Worm (Caenorhabditis elegans) whole organism, young adult: Measurements from ENCODE around the gene F02H6.2.

Source experiments
- C06A6.2 ChIP-seq: fragments of 200-800 bp; sonication (Bioruptor generic); conservative IDR thresholded peaks from 2 replicates; pipeline ENCODE4 v1.3.6; 2022; ENCODE audit warnings: missing genetic modification characterization, missing compliant biosample characterization
- F22D6.2 ChIP-seq: sonication (generic microtip); optimal IDR thresholded peaks from 2 replicates; lab custom pipeline; 2016; ENCODE audit warnings: mild to moderate bottlenecking, missing genetic modification characterization, missing compliant biosample characterization
- F57A8.1 ChIP-seq: fragments of 200-800 bp; sonication (Bioruptor generic); optimal IDR thresholded peaks from 2 replicates; lab custom pipeline; 2018; ENCODE audit warnings: mild to moderate bottlenecking, missing genetic modification characterization, moderate library complexity, missing compliant biosample characterization
- T26A5.8 ChIP-seq: sonication (generic microtip); optimal IDR thresholded peaks from 2 replicates; lab custom pipeline; 2016; ENCODE audit warnings: missing genetic modification characterization, missing compliant biosample characterization
- ZK185.1 ChIP-seq: sonication (generic microtip); optimal IDR thresholded peaks from 2 replicates; lab custom pipeline; 2016; ENCODE audit warnings: mild to moderate bottlenecking, missing genetic modification characterization, missing compliant biosample characterization; ENCODE audit not compliant: poor library complexity, severe bottlenecking
- aptf-2 ChIP-seq: fragments of 200-800 bp; sonication (Bioruptor generic); conservative IDR thresholded peaks from 2 replicates; pipeline ENCODE4 v1.3.6; 2022; ENCODE audit warnings: missing genetic modification reagents, missing genetic modification characterization, missing compliant biosample characterization
- attf-6 ChIP-seq: fragments of 200-800 bp; sonication (Bioruptor generic); IDR thresholded peaks from 2 replicates; pipeline ENCODE4 v1.3.6; 2022; ENCODE audit warnings: missing genetic modification reagents, missing genetic modification characterization, missing compliant biosample characterization
- bed-1 ChIP-seq: fragments of 200-800 bp; sonication (Bioruptor generic); IDR thresholded peaks from 2 replicates; pipeline ENCODE4 v1.3.6; 2022; ENCODE audit warnings: missing genetic modification reagents, missing genetic modification characterization, missing compliant biosample characterization
- bed-2 ChIP-seq: fragments of 200-800 bp; sonication (Bioruptor generic); IDR thresholded peaks from 2 replicates; pipeline ENCODE4 v1.3.6; 2022; ENCODE audit warnings: missing genetic modification reagents, missing genetic modification characterization, missing compliant biosample characterization
- cebp-2 ChIP-seq: fragments of 200-800 bp; sonication (Bioruptor generic); IDR thresholded peaks from 2 replicates; pipeline ENCODE4 v1.3.6; 2022; ENCODE audit warnings: missing genetic modification characterization, missing compliant biosample characterization
- ceh-27 ChIP-seq: fragments of 200-800 bp; sonication (Bioruptor generic); optimal IDR thresholded peaks from 2 replicates; lab custom pipeline; 2018; ENCODE audit warnings: mild to moderate bottlenecking, missing genetic modification characterization, moderate library complexity, missing compliant biosample characterization
- ceh-40 ChIP-seq: fragments of 200-800 bp; sonication (Bioruptor generic); IDR thresholded peaks from 2 replicates; pipeline ENCODE4 v1.3.6; 2022; ENCODE audit warnings: missing genetic modification characterization, missing compliant biosample characterization
- ceh-58 ChIP-seq: fragments of 200-800 bp; sonication (Bioruptor generic); IDR thresholded peaks from 2 replicates; pipeline ENCODE4 v1.3.6; 2022; ENCODE audit warnings: missing genetic modification characterization, missing compliant biosample characterization
- chd-7 ChIP-seq: sonication (generic microtip); optimal IDR thresholded peaks from 2 replicates; lab custom pipeline; 2016; ENCODE audit warnings: mild to moderate bottlenecking, missing genetic modification characterization, moderate library complexity, missing compliant biosample characterization
- dpl-1 ChIP-seq: fragments of 150-350 bp; optimal IDR thresholded peaks from 2 replicates; lab custom pipeline; 2014; ENCODE audit warnings: missing biosample characterization, missing genetic modification reagents, missing genetic modification characterization
- egl-18 ChIP-seq: fragments of 200-800 bp; sonication (Bioruptor generic); IDR thresholded peaks from 2 replicates; pipeline ENCODE4 v1.3.6; 2022; ENCODE audit warnings: missing genetic modification reagents, missing genetic modification characterization, missing compliant biosample characterization
- ekl-4 ChIP-seq: fragments of 200-800 bp; sonication (Bioruptor generic); IDR thresholded peaks from 2 replicates; pipeline ENCODE4 v1.3.6; 2022; ENCODE audit warnings: missing genetic modification reagents, missing genetic modification characterization, missing compliant biosample characterization
- gei-17 ChIP-seq: fragments of 200-800 bp; sonication (Bioruptor generic); optimal IDR thresholded peaks from 2 replicates; lab custom pipeline; 2018; ENCODE audit warnings: mild to moderate bottlenecking, missing genetic modification characterization, missing compliant biosample characterization
- hlh-12 ChIP-seq: sonication (generic microtip); optimal IDR thresholded peaks from 2 replicates; lab custom pipeline; 2016; ENCODE audit warnings: missing genetic modification characterization, missing compliant biosample characterization
- hrde-1 ChIP-seq: sonication (generic microtip); optimal IDR thresholded peaks from 2 replicates; lab custom pipeline; 2016; ENCODE audit warnings: missing genetic modification characterization, mild to moderate bottlenecking, missing compliant biosample characterization, moderate library complexity, missing genotype, missing genetic modification reagents, borderline replicate concordance
- hsf-1 ChIP-seq: fragments of 200-800 bp; sonication (Bioruptor generic); IDR thresholded peaks from 2 replicates; pipeline ENCODE4 v1.3.6; 2022; ENCODE audit warnings: missing genetic modification reagents, missing genetic modification characterization, missing compliant biosample characterization
- lag-1 ChIP-seq: fragments of 200-800 bp; sonication (Bioruptor generic); IDR thresholded peaks from 2 replicates; pipeline ENCODE4 v1.3.6; 2022; ENCODE audit warnings: missing genetic modification reagents, missing genetic modification characterization, missing compliant biosample characterization
- let-526 ChIP-seq: fragments of 200-800 bp; sonication (Bioruptor generic); IDR thresholded peaks from 2 replicates; pipeline ENCODE4 v1.3.6; 2022; ENCODE audit warnings: missing genetic modification reagents, missing genetic modification characterization, missing compliant biosample characterization
- lin-26 ChIP-seq: fragments of 200-800 bp; sonication (Bioruptor generic); IDR thresholded peaks from 2 replicates; pipeline ENCODE4 v1.3.6; 2022; ENCODE audit warnings: missing genetic modification reagents, missing genetic modification characterization, missing compliant biosample characterization
- lin-35 ChIP-seq, 3 experiments: fragments of 150-350 bp in 2 of 3; sonication (generic microtip) in 1 of 3; optimal IDR thresholded peaks; 2 replicates each; lab custom pipeline; 2014 to 2018; ENCODE audit warnings: missing biosample characterization in 3 of 3, missing genetic modification characterization in 3 of 3, missing genetic modification reagents in 3 of 3
- lir-1 ChIP-seq: fragments of 200-800 bp; sonication (Bioruptor generic); conservative IDR thresholded peaks from 2 replicates; pipeline ENCODE4 v1.3.6; 2022; ENCODE audit warnings: missing genetic modification reagents, missing genetic modification characterization, missing compliant biosample characterization
- mcd-1 ChIP-seq: fragments of 200-800 bp; sonication (Bioruptor generic); IDR thresholded peaks from 2 replicates; pipeline ENCODE4 v1.3.6; 2022; ENCODE audit warnings: missing genetic modification reagents, missing genetic modification characterization, missing compliant biosample characterization
- mes-4 ChIP-seq: sonication (generic microtip); optimal IDR thresholded peaks from 2 replicates; lab custom pipeline; 2016; ENCODE audit warnings: missing genotype, missing genetic modification characterization, missing compliant biosample characterization
- mxl-1 ChIP-seq: sonication (generic microtip); optimal IDR thresholded peaks from 2 replicates; lab custom pipeline; 2016; ENCODE audit warnings: missing genetic modification characterization, missing compliant biosample characterization
- nfya-2 ChIP-seq: fragments of 200-800 bp; sonication (Bioruptor generic); IDR thresholded peaks from 2 replicates; pipeline ENCODE4 v1.3.6; 2022; ENCODE audit warnings: missing genetic modification reagents, missing genetic modification characterization, missing compliant biosample characterization
- pha-4 ChIP-seq: fragments of 150-350 bp; sonication (generic microtip); optimal IDR thresholded peaks from 2 replicates; lab custom pipeline; 2014; ENCODE audit warnings: missing biosample characterization, missing genetic modification reagents, missing genetic modification characterization
- rcor-1 ChIP-seq: fragments of 200-800 bp; sonication (Bioruptor generic); IDR thresholded peaks from 2 replicates; pipeline ENCODE4 v1.3.6; 2022; ENCODE audit warnings: missing genetic modification reagents, missing genetic modification characterization, missing compliant biosample characterization
- rpc-1 ChIP-seq, 2 experiments: fragments of 150-350 bp in 1 of 2; sonication (generic microtip) in 1 of 2; optimal IDR thresholded peaks; 2 replicates each; lab custom pipeline; 2014 to 2018; ENCODE audit warnings: missing biosample characterization in 1 of 2, missing genetic modification characterization in 1 of 2, missing genetic modification reagents in 1 of 2, missing genotype in 1 of 2
- sdz-38 ChIP-seq: sonication (generic microtip); optimal IDR thresholded peaks from 2 replicates; lab custom pipeline; 2016; ENCODE audit warnings: missing genotype, missing genetic modification characterization, missing compliant biosample characterization
- sea-2 ChIP-seq: fragments of 200-800 bp; sonication (Bioruptor generic); IDR thresholded peaks from 2 replicates; pipeline ENCODE4 v1.3.6; 2022; ENCODE audit warnings: missing genetic modification characterization, missing compliant biosample characterization
- snpc-4 ChIP-seq, 5 experiments: fragments of 150-350 bp in 1 of 5; sonication (generic microtip) in 4 of 5; optimal IDR thresholded peaks; 2 replicates each; lab custom pipeline; 2014 to 2018; ENCODE audit warnings: missing genetic modification characterization in 5 of 5, missing biosample characterization in 3 of 5, antibody characterized with exemption in 2 of 5, mild to moderate bottlenecking in 2 of 5, missing compliant biosample characterization in 2 of 5, missing genotype in 2 of 5, moderate library complexity in 2 of 5, missing genetic modification reagents in 1 of 5
- unc-130 ChIP-seq: sonication (generic microtip); optimal IDR thresholded peaks from 2 replicates; lab custom pipeline; 2016; ENCODE audit warnings: missing genetic modification reagents, missing genetic modification characterization, missing compliant biosample characterization
- unc-62 ChIP-seq: fragments of 150-350 bp; optimal IDR thresholded peaks from 2 replicates; lab custom pipeline; 2014; ENCODE audit warnings: missing biosample characterization, missing genetic modification reagents, missing genetic modification characterization
- zim-3 ChIP-seq: sonication (generic microtip); optimal IDR thresholded peaks from 2 replicates; lab custom pipeline; 2017; ENCODE audit warnings: mild to moderate bottlenecking, missing genetic modification characterization, moderate library complexity, missing compliant biosample characterization
- ztf-28 ChIP-seq: fragments of 200-800 bp; sonication (Bioruptor generic); IDR thresholded peaks from 2 replicates; pipeline ENCODE4 v1.3.6; 2022; ENCODE audit warnings: missing genetic modification reagents, missing genetic modification characterization, missing compliant biosample characterization

Gene F02H6.2

DNA sequence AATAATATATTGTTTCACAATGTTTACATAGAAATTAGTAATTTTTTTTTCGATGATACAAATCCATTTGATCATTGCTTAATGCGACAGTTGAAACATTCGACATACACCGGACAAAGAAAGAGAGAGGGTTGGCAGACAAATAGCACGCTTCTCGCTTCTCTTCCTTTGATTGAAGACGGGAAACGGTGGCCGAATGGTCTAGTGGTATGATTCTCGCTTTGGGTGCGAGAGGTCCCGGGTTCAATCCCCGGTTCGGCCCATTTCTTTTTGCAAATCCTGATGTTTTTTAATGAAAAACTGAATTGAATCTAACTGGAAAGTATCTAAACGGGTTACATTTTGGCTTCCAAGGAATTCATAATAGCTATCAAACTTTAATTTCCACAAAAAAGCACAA lies 28.6 kb downstream of the F02H6.2 start (continued):
- TF ChIP-seq ceh-27 (GFP tag; lab: Kevin White, UChicago) (no peak), ekl-4 (GFP tag; lab: Robert Waterston, UW) (peak; percentile 74), mxl-1 (tag; lab: Kevin White, UChicago) (peak; percentile 91), aptf-2 (GFP tag; lab: Robert Waterston, UW) (no peak), dpl-1 (no peak), let-526 (GFP tag; lab: Robert Waterston, UW) (0 out of 2 replicates have a peak, but pooled peaks have one; percentile 46), bed-2 (GFP tag; lab: Robert Waterston, UW) (0 out of 2 replicates have a peak, but pooled peaks have one; percentile 40), nfya-2 (GFP tag; lab: Robert Waterston, UW) (no peak), lin-26 (GFP tag; lab: Robert Waterston, UW) (peak; percentile 97), T26A5.8 (no peak), ztf-28 (0 out of 2 replicates have a peak, but pooled peaks have one; percentile 61), hlh-12 (peak; percentile 14), bed-1 (GFP tag; lab: Robert Waterston, UW) (no peak), mes-4 (tag; lab: Kevin White, UChicago) (peak; percentile 45), gei-17 (GFP tag; lab: Kevin White, UChicago) (no peak), mcd-1 (no peak; the same call in none of the 2 replicates), hsf-1 (GFP tag; lab: Robert Waterston, UW) (peak; percentile 64; the same call in 1 of the 2 replicates), cebp-2 (GFP tag; lab: Robert Waterston, UW) (peak; percentile 94), sdz-38 (tag; lab: Kevin White, UChicago) (no peak), zim-3 (tag; lab: Kevin White, UChicago) (peak; percentile 4), chd-7 (tag; lab: Kevin White, UChicago) (peak; percentile 24), pha-4 (tag; lab: Kevin White, UChicago) (no peak), egl-18 (GFP tag; lab: Robert Waterston, UW) (no peak), lag-1 (GFP tag; lab: Robert Waterston, UW) (no peak), F57A8.1 (GFP tag; lab: Kevin White, UChicago) (peak; percentile 71), C06A6.2 (0 out of 2 replicates have a peak, but pooled peaks have one; percentile 28), unc-130 (GFP tag; lab: Kevin White, UChicago) (no peak), hrde-1 (tag; lab: Kevin White, UChicago) (no peak), lin-35 (GFP tag; optimal IDR thresholded peaks at IDR 0.05; lab: Kevin White, UChicago) (peak in 1 of 3 experiments; percentile 53), ZK185.1 (tag; lab: Kevin White, UChicago) (peak; percentile 42), unc-62 (GFP tag; lab: Kevin White, UChicago) (no peak), ceh-58 (GFP tag; lab: Robert Waterston, UW) (0 out of 2 replicates have a peak, but pooled peaks have one; percentile 66), lir-1 (GFP tag; lab: Robert Waterston, UW) (no peak), ceh-40 (GFP tag; lab: Robert Waterston, UW) (0 out of 2 replicates have a peak, but pooled peaks have one; percentile 70), snpc-4 (GFP tag; optimal IDR thresholded peaks at IDR 0.05; lab: Kevin White, UChicago) (peak; percentile 95), snpc-4 (tag; optimal IDR thresholded peaks at IDR 0.05; lab: Kevin White, UChicago) (peak; percentile 66 to 99 (median 98)), sea-2 (GFP tag; lab: Robert Waterston, UW) (no peak), rpc-1 (optimal IDR thresholded peaks at IDR 0.05; lab: Kevin White, UChicago) (peak; percentile 69), rpc-1 (tag; optimal IDR thresholded peaks at IDR 0.05; lab: Kevin White, UChicago) (peak; percentile 93)

DNA sequence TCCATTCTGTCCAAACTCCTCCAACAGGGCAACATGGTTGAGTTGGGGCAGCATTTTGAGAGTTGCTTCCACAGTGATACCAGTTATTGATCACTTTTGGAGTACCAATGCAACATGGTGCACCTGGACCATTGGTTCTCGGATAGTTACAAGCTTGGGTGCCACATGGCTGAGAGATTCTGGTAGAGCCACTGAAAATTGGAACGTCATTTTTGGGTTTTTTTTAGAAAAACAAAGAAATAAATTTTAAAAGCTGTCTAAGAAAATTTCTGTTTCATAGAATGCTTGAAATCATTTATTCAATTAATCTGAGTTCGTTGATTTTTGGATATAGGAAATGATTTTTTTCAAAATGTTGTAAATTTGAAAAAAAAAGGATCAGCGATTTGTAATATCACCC lies 30.9 kb downstream of the F02H6.2 start:
- TF ChIP-seq F22D6.2 (tag; lab: Kevin White, UChicago) (no peak), attf-6 (GFP tag; lab: Robert Waterston, UW) (0 out of 2 replicates have a peak, but pooled peaks have one; percentile 21), rcor-1 (no peak), mxl-1 (tag; lab: Kevin White, UChicago) (no peak), nfya-2 (GFP tag; lab: Robert Waterston, UW) (no peak)
